Fruit fly (Drosophila melanogaster) whole organism: Measurements from ENCODE around the gene siz.

Source experiments
- CG8478 ChIP-seq: fragments of >200 bp; optimal IDR thresholded peaks from 2 replicates; lab custom pipeline; 2018; ENCODE audit warnings: inconsistent platforms
- Dll ChIP-seq: fragments of >200 bp; optimal IDR thresholded peaks from 2 replicates; lab custom pipeline; 2017
- EcR ChIP-seq, 2 experiments: fragments of >200 bp; optimal IDR thresholded peaks; 2 replicates each; lab custom pipeline; 2017; ENCODE audit warnings: missing biosample characterization in 2 of 2, missing genetic modification characterization in 2 of 2, missing genetic modification reagents in 2 of 2
- pan ChIP-seq: fragments of >200 bp; optimal IDR thresholded peaks from 2 replicates; lab custom pipeline; 2017
- psq ChIP-seq: fragments of >200 bp; optimal IDR thresholded peaks from 2 replicates; lab custom pipeline; 2017
- usp ChIP-seq: fragments of >200 bp; optimal IDR thresholded peaks from 2 replicates; lab custom pipeline; 2017; ENCODE audit warnings: missing biosample characterization, missing genetic modification characterization, mixed read lengths

The siz gene

DNA sequence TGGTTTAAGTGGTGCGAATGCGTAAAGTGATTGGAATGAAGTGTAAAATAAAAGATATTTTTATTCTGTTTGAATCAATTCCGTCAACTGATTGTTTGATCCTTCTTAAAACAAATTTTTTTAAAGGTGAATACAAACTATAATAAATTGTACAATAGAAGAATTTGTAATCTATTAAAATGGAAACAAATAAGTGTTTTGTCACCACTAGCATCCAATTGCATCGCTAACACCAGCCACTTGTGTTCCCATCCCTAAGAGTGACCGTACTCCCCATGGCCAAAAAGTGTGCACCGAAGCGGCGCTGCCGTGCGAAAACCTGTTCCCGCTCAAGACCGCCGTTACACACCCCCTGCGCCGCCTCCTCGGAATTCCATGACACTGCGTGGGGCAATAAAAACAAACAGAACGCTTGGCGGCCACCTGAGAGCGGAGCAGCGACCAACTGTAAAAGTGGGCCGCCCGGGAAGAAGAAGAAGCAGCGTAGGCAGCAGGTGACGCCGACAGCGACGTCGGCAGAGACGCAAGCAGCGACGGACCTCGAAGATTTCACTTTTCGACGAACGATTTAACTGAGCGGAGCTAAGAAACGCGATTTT, 6.6 kb upstream of the siz start, which contains the start of gene Pdss2:
Gene Pdss2, plus strand, starts transcription at position 259 of the 599 bp plus-strand sequence.
- no peak for TF ChIP-seq psq (lab: Kevin White, UChicago)
- TF ChIP-seq Dll (lab: Kevin White, UChicago) = no peak
- no peak for TF ChIP-seq usp (GFP tag; lab: Kevin White, UChicago)
- TF ChIP-seq EcR (GFP tag; optimal IDR thresholded peaks at IDR 0.05; lab: Kevin White, UChicago) = no peak
- no peak for TF ChIP-seq CG8478
- no peak for TF ChIP-seq pan (lab: Kevin White, UChicago)

DNA sequence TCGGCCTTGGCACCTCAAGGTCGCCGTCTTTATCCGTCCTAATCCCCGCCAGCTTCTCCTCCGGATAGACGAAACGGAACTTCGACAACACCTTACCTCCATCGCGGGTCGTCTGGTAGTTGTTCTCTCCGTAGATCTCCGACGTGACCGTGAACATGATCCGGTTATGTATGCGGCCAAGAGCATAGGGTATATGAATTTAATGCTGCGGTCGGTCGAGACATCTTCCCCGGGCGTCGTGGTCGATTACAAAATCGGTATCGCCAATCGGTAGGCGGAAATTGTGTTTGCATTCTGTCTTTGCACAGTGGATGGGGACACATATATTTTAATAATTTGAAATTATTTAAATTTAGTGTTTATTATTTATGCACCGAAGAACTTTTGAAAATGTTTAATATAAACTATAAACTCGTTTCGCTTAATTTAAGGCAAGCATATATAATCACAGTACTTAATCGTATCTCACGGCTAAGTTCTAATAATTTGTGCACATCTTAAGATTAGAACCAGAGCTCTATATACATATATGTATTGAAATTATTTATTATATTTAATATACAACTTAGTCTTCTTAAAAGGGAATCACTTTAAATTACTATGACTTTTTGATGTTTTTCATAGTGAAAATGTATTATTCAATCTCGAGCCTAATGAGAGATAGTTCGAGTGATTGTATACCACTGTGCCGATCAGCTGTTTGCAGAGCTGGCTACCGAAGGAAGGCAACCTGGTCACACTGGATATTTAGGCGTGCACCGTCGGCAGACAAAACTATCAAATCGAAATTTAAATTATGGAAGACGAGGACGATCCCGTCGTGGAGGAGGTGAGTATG, 3.0 kb upstream of the siz start, which contains the start of the genes CG10584 and Polr3E:
Gene CG10584, minus strand, starts transcription at position 268 of the 838 bp plus-strand sequence.
Gene Polr3E, plus strand, starts transcription at position 733 of the 838 bp plus-strand sequence.
- TF ChIP-seq usp (GFP tag; lab: Kevin White, UChicago) (no peak), Dll (lab: Kevin White, UChicago) (no peak), CG8478 (no peak), psq (lab: Kevin White, UChicago) (no peak), pan (lab: Kevin White, UChicago) (no peak)

DNA sequence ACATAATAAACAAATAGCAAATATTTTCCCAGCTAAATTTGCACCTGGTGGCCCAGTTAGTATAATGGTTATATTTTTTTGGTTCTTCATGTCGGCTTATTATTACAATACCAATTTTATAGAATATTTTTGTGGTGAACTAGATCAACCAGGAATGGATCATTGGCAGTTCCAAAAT, 343 bp upstream of the siz start, which contains the start of gene CG10581:
Gene CG10581, minus strand, starts transcription at position 101 of the 178 bp plus-strand sequence.
- TF ChIP-seq usp (GFP tag; lab: Kevin White, UChicago) (no peak), EcR (GFP tag; optimal IDR thresholded peaks at IDR 0.05; lab: Kevin White, UChicago) (no peak), Dll (lab: Kevin White, UChicago) (no peak), psq (lab: Kevin White, UChicago) (no peak)

DNA sequence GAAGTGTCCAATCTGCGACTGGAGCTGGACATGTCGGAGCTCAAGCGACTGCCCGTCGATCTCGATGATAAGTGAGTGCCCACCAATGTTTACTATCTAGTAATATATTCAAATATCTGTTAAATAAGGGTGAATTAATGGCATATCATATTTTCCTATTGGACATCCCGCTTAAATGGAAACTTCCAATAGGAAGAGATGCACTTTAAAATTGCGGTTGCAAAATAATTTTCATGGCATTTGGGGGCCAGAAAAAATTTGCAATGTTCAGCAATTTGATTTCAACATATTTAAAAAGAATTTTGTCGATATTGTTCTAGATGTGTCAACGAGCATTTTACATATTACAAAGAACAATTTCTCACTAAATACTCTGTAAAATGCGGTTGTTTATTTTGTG, 896 bp downstream of the siz start:
- TF ChIP-seq pan (lab: Kevin White, UChicago) (no peak), psq (lab: Kevin White, UChicago) (no peak), EcR (GFP tag; optimal IDR thresholded peaks at IDR 0.05; lab: Kevin White, UChicago) (no peak), CG8478 (no peak), Dll (lab: Kevin White, UChicago) (no peak), usp (GFP tag; lab: Kevin White, UChicago) (no peak)

- no peak for TF ChIP-seq psq (lab: Kevin White, UChicago)
- no peak for TF ChIP-seq usp (GFP tag; lab: Kevin White, UChicago)
- no peak for TF ChIP-seq EcR (GFP tag; optimal IDR thresholded peaks at IDR 0.05; lab: Kevin White, UChicago)
- no peak for TF ChIP-seq CG8478
- no peak for TF ChIP-seq pan (lab: Kevin White, UChicago)
- no peak for TF ChIP-seq Dll (lab: Kevin White, UChicago)
Observed at dm6 chr3L:21036257-21036957, 2.1 kb downstream of the siz start.

DNA sequence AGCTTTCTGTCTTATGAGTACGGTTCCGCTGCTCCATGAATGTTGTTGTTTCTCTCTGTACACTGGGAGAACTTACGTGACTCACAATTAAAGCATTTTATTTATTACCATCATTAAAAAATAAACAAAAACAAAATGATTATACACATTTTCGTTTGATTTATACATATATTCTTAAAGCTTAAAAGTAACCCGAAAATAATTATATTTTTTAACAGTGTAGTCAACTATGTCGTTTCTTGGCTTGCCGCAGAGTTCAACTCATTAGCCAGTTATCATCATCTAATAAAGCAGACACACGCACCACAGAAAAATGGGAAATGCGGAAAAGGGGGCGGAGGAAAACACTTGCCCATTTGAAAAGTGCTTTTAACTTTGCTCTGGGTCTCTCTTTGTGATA, 3.1 kb downstream of the siz start:
- TF ChIP-seq Dll (lab: Kevin White, UChicago) = no peak
- no peak for TF ChIP-seq usp (GFP tag; lab: Kevin White, UChicago)
- TF ChIP-seq EcR (GFP tag; optimal IDR thresholded peaks at IDR 0.05; lab: Kevin White, UChicago) = no peak
- TF ChIP-seq psq (lab: Kevin White, UChicago) = no peak
- no peak for TF ChIP-seq pan (lab: Kevin White, UChicago)
- TF ChIP-seq CG8478 = no peak

dm6 chr3L:21040831-21041230, 6.5 kb downstream of the siz start:
- TF ChIP-seq EcR (GFP tag; optimal IDR thresholded peaks at IDR 0.05; lab: Kevin White, UChicago) (no peak), psq (lab: Kevin White, UChicago) (no peak)

DNA sequence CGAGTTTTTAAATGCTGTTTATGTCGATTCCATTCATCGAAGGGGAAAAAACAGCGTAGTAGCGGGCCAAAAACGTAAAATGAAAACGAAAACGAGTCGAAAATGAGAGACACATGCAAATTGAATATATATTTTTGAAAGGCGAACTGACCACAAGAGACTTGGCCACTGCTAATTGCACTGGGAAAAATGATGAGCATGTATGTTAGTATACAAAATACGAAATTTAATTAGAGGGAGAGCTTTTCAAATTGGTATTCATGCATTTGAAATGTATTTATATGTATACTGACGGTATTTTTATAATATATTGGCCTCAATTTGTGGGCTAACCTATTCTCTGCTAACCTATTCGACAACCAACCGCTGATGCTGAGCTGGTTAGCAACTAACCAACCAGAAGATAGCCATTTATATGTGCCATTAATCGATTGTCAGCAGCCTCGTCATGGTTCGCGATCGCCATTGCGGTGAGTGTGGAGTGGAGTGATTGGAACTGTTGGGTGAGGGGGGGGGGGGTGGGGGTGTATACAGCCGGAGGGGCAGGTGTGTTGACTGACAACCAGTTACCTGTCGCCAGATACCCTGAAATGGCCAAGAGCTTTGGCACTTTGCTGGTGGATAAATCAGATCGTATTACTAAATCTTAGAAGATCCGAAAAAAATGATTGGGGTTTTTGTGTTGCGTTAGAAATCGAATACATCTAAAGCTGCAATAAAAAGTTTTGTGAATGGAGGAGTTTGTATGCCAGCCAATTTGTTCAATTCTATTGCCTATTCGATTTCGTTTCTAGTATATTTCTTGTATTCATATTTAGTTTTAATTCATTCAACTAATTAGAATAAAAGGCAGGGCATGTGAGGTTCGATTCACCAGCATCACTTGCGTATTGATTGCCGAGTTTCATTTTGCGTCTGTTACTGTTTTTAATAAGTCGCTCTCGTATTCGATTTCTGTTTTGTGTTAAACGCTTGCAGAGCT, 7.9 kb downstream of the siz start:
- TF ChIP-seq Dll (lab: Kevin White, UChicago) = no peak
- no peak for TF ChIP-seq EcR (GFP tag; optimal IDR thresholded peaks at IDR 0.05; lab: Kevin White, UChicago)
- no peak for TF ChIP-seq psq (lab: Kevin White, UChicago)
- TF ChIP-seq CG8478 = no peak

dm6 chr3L:21043435-21043834, 9.1 kb downstream of the siz start:
- TF ChIP-seq CG8478 (no peak), Dll (lab: Kevin White, UChicago) (no peak), EcR (GFP tag; optimal IDR thresholded peaks at IDR 0.05; lab: Kevin White, UChicago) (no peak), psq (lab: Kevin White, UChicago) (no peak)

dm6 chr3L:21043894-21044682, 9.8 kb downstream of the siz start:
- peak in 1 of 2 experiments; percentile 20 for TF ChIP-seq EcR (GFP tag; optimal IDR thresholded peaks at IDR 0.05; lab: Kevin White, UChicago)
- no peak for TF ChIP-seq CG8478
- no peak for TF ChIP-seq pan (lab: Kevin White, UChicago)
